Worm (Caenorhabditis elegans) whole organism, young adult: ENCODE data around the gene kvs-1.

ENCODE experiments used
- F33H1.4 ChIP-seq: fragments of 200-800 bp; sonication (Bioruptor generic); IDR thresholded peaks from 2 replicates; pipeline ENCODE4 v1.3.6; 2022; ENCODE audit warnings: missing genetic modification reagents, missing genetic modification characterization, missing compliant biosample characterization
- F52B5.7 ChIP-seq: sonication (generic microtip); optimal IDR thresholded peaks from 2 replicates; lab custom pipeline; 2016; ENCODE audit warnings: mild to moderate bottlenecking, missing genetic modification characterization, missing compliant biosample characterization
- F55B11.4 ChIP-seq: sonication (generic microtip); optimal IDR thresholded peaks from 2 replicates; lab custom pipeline; 2016; ENCODE audit warnings: missing compliant biosample characterization, missing genetic modification characterization, borderline replicate concordance; ENCODE audit not compliant: insufficient read depth
- K11D2.4 ChIP-seq: fragments of 200-800 bp; sonication (Bioruptor generic); IDR thresholded peaks from 2 replicates; pipeline ENCODE4 v1.3.6; 2022; ENCODE audit warnings: missing genetic modification reagents, missing genetic modification characterization, missing compliant biosample characterization
- Y95B8A.8 ChIP-seq: fragments of 200-800 bp; sonication (Bioruptor generic); IDR thresholded peaks from 2 replicates; pipeline ENCODE4 v1.3.6; 2022; ENCODE audit warnings: missing genetic modification reagents, missing genetic modification characterization, missing compliant biosample characterization
- aptf-3 ChIP-seq: fragments of 200-800 bp; sonication (Bioruptor generic); IDR thresholded peaks from 2 replicates; pipeline ENCODE4 v1.3.6; 2022; ENCODE audit warnings: missing genetic modification characterization, missing compliant biosample characterization
- bed-1 ChIP-seq: fragments of 200-800 bp; sonication (Bioruptor generic); IDR thresholded peaks from 2 replicates; pipeline ENCODE4 v1.3.6; 2022; ENCODE audit warnings: missing genetic modification reagents, missing genetic modification characterization, missing compliant biosample characterization
- cebp-1 ChIP-seq, 2 experiments: fragments of 200-800 bp in 1 of 2; sonication (Bioruptor generic) in 1 of 2; sonication (generic microtip) in 1 of 2; IDR thresholded peaks in 1 of 2; optimal IDR thresholded peaks in 1 of 2; 2 replicates each; pipeline versions ENCODE4 v1.3.6 to Lab custom; 2017 to 2022; ENCODE audit warnings: missing compliant biosample characterization in 2 of 2, missing genetic modification characterization in 2 of 2, mild to moderate bottlenecking in 1 of 2, missing genetic modification reagents in 1 of 2, moderate library complexity in 1 of 2
- dox-1 ChIP-seq: fragments of 200-800 bp; sonication (Bioruptor generic); IDR thresholded peaks from 2 replicates; pipeline ENCODE4 v1.3.6; 2022; ENCODE audit warnings: missing genetic modification reagents, missing genetic modification characterization, missing compliant biosample characterization
- egl-18 ChIP-seq: fragments of 200-800 bp; sonication (Bioruptor generic); IDR thresholded peaks from 2 replicates; pipeline ENCODE4 v1.3.6; 2022; ENCODE audit warnings: missing genetic modification reagents, missing genetic modification characterization, missing compliant biosample characterization
- ets-4 ChIP-seq: fragments of 200-800 bp; sonication (Bioruptor generic); optimal IDR thresholded peaks from 2 replicates; lab custom pipeline; 2018; ENCODE audit warnings: mild to moderate bottlenecking, missing genetic modification characterization, missing compliant biosample characterization
- fkh-3 ChIP-seq: sonication (generic microtip); optimal IDR thresholded peaks from 2 replicates; lab custom pipeline; 2016; ENCODE audit warnings: mild to moderate bottlenecking, missing genetic modification characterization, missing compliant biosample characterization
- hlh-12 ChIP-seq: sonication (generic microtip); optimal IDR thresholded peaks from 2 replicates; lab custom pipeline; 2016; ENCODE audit warnings: missing genetic modification characterization, missing compliant biosample characterization
- hlh-26 ChIP-seq: fragments of 200-800 bp; sonication (Bioruptor generic); conservative IDR thresholded peaks from 2 replicates; pipeline ENCODE4 v1.3.6; 2022; ENCODE audit warnings: missing genetic modification reagents, missing genetic modification characterization, missing compliant biosample characterization
- hmg-1.2 ChIP-seq: fragments of 200-800 bp; sonication (Bioruptor generic); IDR thresholded peaks from 2 replicates; pipeline ENCODE4 v1.3.6; 2022; ENCODE audit warnings: missing genetic modification reagents, missing genetic modification characterization, missing compliant biosample characterization
- hsf-1 ChIP-seq: fragments of 200-800 bp; sonication (Bioruptor generic); IDR thresholded peaks from 2 replicates; pipeline ENCODE4 v1.3.6; 2022; ENCODE audit warnings: missing genetic modification reagents, missing genetic modification characterization, missing compliant biosample characterization
- lag-1 ChIP-seq: fragments of 200-800 bp; sonication (Bioruptor generic); IDR thresholded peaks from 2 replicates; pipeline ENCODE4 v1.3.6; 2022; ENCODE audit warnings: missing genetic modification reagents, missing genetic modification characterization, missing compliant biosample characterization
- let-526 ChIP-seq: fragments of 200-800 bp; sonication (Bioruptor generic); IDR thresholded peaks from 2 replicates; pipeline ENCODE4 v1.3.6; 2022; ENCODE audit warnings: missing genetic modification reagents, missing genetic modification characterization, missing compliant biosample characterization
- lsl-1 ChIP-seq: fragments of 200-800 bp; sonication (Bioruptor generic); optimal IDR thresholded peaks from 2 replicates; lab custom pipeline; 2018; ENCODE audit warnings: mild to moderate bottlenecking, missing genetic modification characterization, moderate library complexity, missing compliant biosample characterization
- lsy-27 ChIP-seq: sonication (generic microtip); optimal IDR thresholded peaks from 2 replicates; lab custom pipeline; 2017; ENCODE audit warnings: missing genetic modification characterization, mild to moderate bottlenecking, missing compliant biosample characterization, antibody characterized with exemption, missing genotype, borderline replicate concordance; ENCODE audit not compliant: insufficient read depth
- mxl-1 ChIP-seq: sonication (generic microtip); optimal IDR thresholded peaks from 2 replicates; lab custom pipeline; 2016; ENCODE audit warnings: missing genetic modification characterization, missing compliant biosample characterization
- nfya-1 ChIP-seq: sonication (generic microtip); optimal IDR thresholded peaks from 2 replicates; lab custom pipeline; 2017; ENCODE audit warnings: antibody characterized with exemption, missing compliant biosample characterization, missing genetic modification characterization, borderline replicate concordance; ENCODE audit not compliant: insufficient read depth
- nfyb-1 ChIP-seq: fragments of 200-800 bp; sonication (Bioruptor generic); IDR thresholded peaks from 2 replicates; pipeline ENCODE4 v1.3.6; 2022; ENCODE audit warnings: missing genetic modification reagents, missing genetic modification characterization, missing compliant biosample characterization
- nhr-120 ChIP-seq: fragments of 200-800 bp; sonication (Bioruptor generic); IDR thresholded peaks from 2 replicates; pipeline ENCODE4 v1.3.6; 2022; ENCODE audit warnings: missing genetic modification characterization, missing compliant biosample characterization
- nhr-90 ChIP-seq: sonication (generic microtip); optimal IDR thresholded peaks from 2 replicates; lab custom pipeline; 2016; ENCODE audit warnings: missing genotype, mild to moderate bottlenecking, missing genetic modification characterization, missing compliant biosample characterization
- pbrm-1 ChIP-seq: fragments of 200-800 bp; sonication (Bioruptor generic); IDR thresholded peaks from 2 replicates; pipeline ENCODE4 v1.3.6; 2022; ENCODE audit warnings: missing genetic modification reagents, missing genetic modification characterization, missing compliant biosample characterization
- rpc-1 ChIP-seq, 2 experiments: fragments of 150-350 bp in 1 of 2; sonication (generic microtip) in 1 of 2; optimal IDR thresholded peaks; 2 replicates each; lab custom pipeline; 2014 to 2018; ENCODE audit warnings: missing biosample characterization in 1 of 2, missing genetic modification characterization in 1 of 2, missing genetic modification reagents in 1 of 2, missing genotype in 1 of 2
- sdz-38 ChIP-seq: sonication (generic microtip); optimal IDR thresholded peaks from 2 replicates; lab custom pipeline; 2016; ENCODE audit warnings: missing genotype, missing genetic modification characterization, missing compliant biosample characterization
- snpc-3.4 ChIP-seq: sonication (generic microtip); optimal IDR thresholded peaks from 2 replicates; lab custom pipeline; 2017; ENCODE audit warnings: missing genetic modification characterization, mild to moderate bottlenecking, missing compliant biosample characterization, antibody characterized with exemption, moderate library complexity, missing genotype, missing genetic modification reagents
- snpc-4 ChIP-seq, 5 experiments: fragments of 150-350 bp in 1 of 5; sonication (generic microtip) in 4 of 5; optimal IDR thresholded peaks; 2 replicates each; lab custom pipeline; 2014 to 2018; ENCODE audit warnings: missing genetic modification characterization in 5 of 5, missing biosample characterization in 3 of 5, antibody characterized with exemption in 2 of 5, mild to moderate bottlenecking in 2 of 5, missing compliant biosample characterization in 2 of 5, missing genotype in 2 of 5, moderate library complexity in 2 of 5, missing genetic modification reagents in 1 of 5
- sptf-2 ChIP-seq: fragments of 200-800 bp; sonication (Bioruptor generic); optimal IDR thresholded peaks from 2 replicates; lab custom pipeline; 2018; ENCODE audit warnings: mild to moderate bottlenecking, missing genetic modification characterization, missing compliant biosample characterization
- tlf-1 ChIP-seq: fragments of 200-800 bp; sonication (Bioruptor generic); optimal IDR thresholded peaks from 2 replicates; lab custom pipeline; 2018; ENCODE audit warnings: mild to moderate bottlenecking, missing genetic modification characterization, missing compliant biosample characterization
- ztf-25 ChIP-seq: fragments of 200-800 bp; sonication (Bioruptor generic); IDR thresholded peaks from 2 replicates; pipeline ENCODE4 v1.3.6; 2022; ENCODE audit warnings: missing genetic modification reagents, missing genetic modification characterization, missing compliant biosample characterization
- ztf-28 ChIP-seq: fragments of 200-800 bp; sonication (Bioruptor generic); IDR thresholded peaks from 2 replicates; pipeline ENCODE4 v1.3.6; 2022; ENCODE audit warnings: missing genetic modification reagents, missing genetic modification characterization, missing compliant biosample characterization

kvs-1 gene

ce11 chrX:7679835-7680234 lies 27.1 kb downstream of the kvs-1 start:
- no peak for TF ChIP-seq let-526 (GFP tag; lab: Robert Waterston, UW)
- no peak for TF ChIP-seq ets-4 (GFP tag; lab: Kevin White, UChicago)
- no peak for TF ChIP-seq sdz-38 (tag; lab: Kevin White, UChicago)
- TF ChIP-seq nhr-120, result no peak
- no peak for TF ChIP-seq hsf-1
- TF ChIP-seq hlh-12 (tag; lab: Kevin White, UChicago), result no peak
- no peak for TF ChIP-seq snpc-4 (GFP tag; optimal IDR thresholded peaks at IDR 0.05; lab: Kevin White, UChicago)
- TF ChIP-seq snpc-4 (tag; optimal IDR thresholded peaks at IDR 0.05; lab: Kevin White, UChicago), result no peak
- TF ChIP-seq nhr-90, result no peak
- TF ChIP-seq sptf-2 (GFP tag; lab: Kevin White, UChicago), result no peak
- TF ChIP-seq hlh-26 (GFP tag; lab: Robert Waterston, UW), result no peak

DNA sequence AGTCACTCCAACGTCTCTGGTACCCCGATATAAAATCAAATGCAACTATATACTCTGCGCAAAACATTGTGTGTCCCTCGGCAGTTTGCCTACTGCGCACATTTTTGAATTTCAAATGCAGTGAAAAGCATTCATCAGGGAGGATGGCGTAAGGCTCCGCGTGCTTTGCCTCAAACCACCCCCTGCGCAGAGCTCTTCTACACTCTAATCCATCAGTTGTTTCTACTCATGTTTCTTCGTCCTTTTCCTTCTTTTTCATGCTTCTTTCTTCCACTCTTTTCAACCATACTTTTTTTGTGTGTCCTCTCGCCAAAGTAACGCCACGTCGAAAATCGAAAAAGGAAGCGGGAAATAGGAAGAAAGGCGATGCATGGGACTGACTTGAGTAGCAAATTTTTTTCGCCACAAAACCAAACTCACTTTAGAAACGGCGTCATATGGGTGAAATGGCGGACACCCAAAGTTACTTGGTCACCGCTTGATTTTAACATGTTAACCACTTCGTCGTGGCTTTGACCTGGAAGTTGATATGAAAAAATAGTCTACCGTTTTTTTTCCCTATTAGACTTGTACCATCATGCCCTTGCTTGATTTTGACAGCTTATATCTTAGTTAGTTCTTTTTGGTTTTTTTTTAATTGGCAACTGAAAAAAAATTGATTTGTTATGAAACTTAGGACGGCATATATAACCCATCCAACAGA lies 28.3 kb downstream of the kvs-1 start:
- no peak for TF ChIP-seq lsl-1 (GFP tag; lab: Kevin White, UChicago)
- TF ChIP-seq F33H1.4, result no peak
- no peak for TF ChIP-seq K11D2.4 (GFP tag; lab: Robert Waterston, UW)
- TF ChIP-seq F52B5.7 (tag; lab: Kevin White, UChicago), result no peak
- no peak for TF ChIP-seq pbrm-1 (GFP tag; lab: Robert Waterston, UW)
- 0 out of 2 replicates have a peak, but pooled peaks have one; percentile 10 for TF ChIP-seq hmg-1.2 (GFP tag; lab: Robert Waterston, UW)
- no peak for TF ChIP-seq aptf-3 (GFP tag; lab: Robert Waterston, UW)
- TF ChIP-seq nfyb-1 (GFP tag; lab: Robert Waterston, UW), result 0 out of 2 replicates have a peak, but pooled peaks have one; percentile 15
- no peak for TF ChIP-seq bed-1 (GFP tag; lab: Robert Waterston, UW)

- no peak for TF ChIP-seq dox-1 (GFP tag; lab: Robert Waterston, UW)
- TF ChIP-seq cebp-1 (GFP tag; IDR thresholded peaks at IDR 0.05; lab: Robert Waterston, UW), result 0 out of 2 replicates have a peak, but pooled peaks have one; percentile 41
- TF ChIP-seq cebp-1 (tag; optimal IDR thresholded peaks at IDR 0.05; lab: Kevin White, UChicago), result peak; percentile 95
- TF ChIP-seq, all 124 proteins: peak for 1
Observed at ce11 chrX:7674871-7675270, 32.1 kb downstream of the kvs-1 start.

DNA sequence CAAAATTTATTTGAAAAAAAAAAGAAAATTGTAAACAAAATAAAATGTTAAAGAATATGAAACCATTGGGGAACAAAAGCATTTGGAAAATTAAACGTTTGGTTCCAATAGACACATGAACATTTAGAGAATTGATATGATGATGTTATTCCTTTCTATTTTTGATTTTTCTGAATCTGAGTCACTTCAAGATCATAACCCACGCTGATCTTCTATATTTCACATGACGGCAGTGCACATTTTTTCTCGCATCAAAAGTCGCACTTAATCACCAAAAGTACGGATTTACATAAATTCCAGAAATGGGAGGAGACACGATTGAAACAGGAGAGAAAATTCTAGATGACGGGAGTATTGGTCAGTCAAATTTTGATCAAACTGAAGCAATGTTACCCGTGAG lies 34.2 kb downstream of the kvs-1 start, which contains the start of gene F27D9.2:
Gene F27D9.2, plus strand, starts transcription at position 301 of the 400 bp plus-strand sequence.
- no peak for TF ChIP-seq K11D2.4 (GFP tag; lab: Robert Waterston, UW)
- no peak for TF ChIP-seq F55B11.4 (tag; lab: Kevin White, UChicago)
- TF ChIP-seq egl-18 (GFP tag; lab: Robert Waterston, UW), result no peak
- no peak for TF ChIP-seq lag-1 (GFP tag; lab: Robert Waterston, UW)
- no peak for TF ChIP-seq nfya-1 (tag; lab: Kevin White, UChicago)
- no peak for TF ChIP-seq tlf-1 (GFP tag; lab: Kevin White, UChicago)
- no peak for TF ChIP-seq ztf-25 (GFP tag; lab: Robert Waterston, UW)
- TF ChIP-seq lsy-27 (tag; lab: Kevin White, UChicago), result no peak
- no peak for TF ChIP-seq mxl-1 (tag; lab: Kevin White, UChicago)
- TF ChIP-seq snpc-3.4 (tag; lab: Kevin White, UChicago), result no peak
- TF ChIP-seq Y95B8A.8 (GFP tag; lab: Robert Waterston, UW), result no peak
- no peak for TF ChIP-seq rpc-1 (optimal IDR thresholded peaks at IDR 0.05; lab: Kevin White, UChicago)
- TF ChIP-seq rpc-1 (tag; optimal IDR thresholded peaks at IDR 0.05; lab: Kevin White, UChicago), result no peak
- no peak for TF ChIP-seq ztf-28 (GFP tag; lab: Robert Waterston, UW)
- no peak for TF ChIP-seq fkh-3 (tag; lab: Kevin White, UChicago)
